Worm (Caenorhabditis elegans): Measurements from ENCODE around the gene mtss-1.

The mtss-1 gene

ce11 chrIII:8785426-8785825 lies 17.3 kb downstream of the mtss-1 start (continued):
- no peak for TF ChIP-seq unc-39 (tag; optimal IDR thresholded peaks at IDR 0.05)
- TF ChIP-seq egl-43 (GFP tag; IDR thresholded peaks at IDR 0.05): 0 out of 2 replicates have a peak, but pooled peaks have one; percentile 62
- TF ChIP-seq dmd-6 (GFP tag; IDR thresholded peaks at IDR 0.05): peak; percentile 81
- no peak for TF ChIP-seq ceh-62 (tag; optimal IDR thresholded peaks at IDR 0.05)
- TF ChIP-seq nhr-11 (tag; optimal IDR thresholded peaks at IDR 0.05): peak; percentile 64
- TF ChIP-seq nhr-6 (tag; optimal IDR thresholded peaks at IDR 0.05): no peak
- TF ChIP-seq mdl-1 (tag; optimal IDR thresholded peaks at IDR 0.05): peak; percentile 2 to 95
- peak; percentile 56 for TF ChIP-seq hmg-1.1 (GFP tag; IDR thresholded peaks at IDR 0.05)
- TF ChIP-seq zfp-2 (tag; optimal IDR thresholded peaks at IDR 0.05): no peak
- no peak for TF ChIP-seq mxl-2 (GFP tag; conservative IDR thresholded peaks at IDR 0.05)
- no peak for TF ChIP-seq nhr-42 (GFP tag; IDR thresholded peaks at IDR 0.05)
- TF ChIP-seq arid-1 (GFP tag; conservative IDR thresholded peaks at IDR 0.05): no peak
- TF ChIP-seq nhr-48 (tag; optimal IDR thresholded peaks at IDR 0.05): no peak
- no peak for TF ChIP-seq jun-1 (tag; optimal IDR thresholded peaks at IDR 0.05)
- TF ChIP-seq snpc-1.2 (GFP tag; IDR thresholded peaks at IDR 0.05): no peak
- peak; percentile 92 for TF ChIP-seq hlh-30 (tag; optimal IDR thresholded peaks at IDR 0.05; ENCODE audit: insufficient read depth)
- peak; percentile 63 for TF ChIP-seq dve-1 (tag; optimal IDR thresholded peaks at IDR 0.05; ENCODE audit: insufficient read depth)
- TF ChIP-seq dpl-1 (GFP tag; optimal IDR thresholded peaks at IDR 0.05): peak; percentile 31
- TF ChIP-seq unc-130 (GFP tag; optimal IDR thresholded peaks at IDR 0.05): no peak
- no peak for TF ChIP-seq tag-97 (GFP tag; IDR thresholded peaks at IDR 0.05)
- TF ChIP-seq lsy-2 (tag; optimal IDR thresholded peaks at IDR 0.05): peak in 1 of 2 experiments; percentile 63
- no peak for TF ChIP-seq mdt-29 (GFP tag; IDR thresholded peaks at IDR 0.05)
- no peak for TF ChIP-seq zip-11 (GFP tag; IDR thresholded peaks at IDR 0.05)
- TF ChIP-seq hlh-11 (tag; optimal IDR thresholded peaks at IDR 0.05): peak; percentile 86
- TF ChIP-seq ztf-7 (tag; optimal IDR thresholded peaks at IDR 0.05): no peak
- TF ChIP-seq daf-19 (GFP tag; conservative IDR thresholded peaks at IDR 0.05): no peak
- no peak for TF ChIP-seq nhr-111 (GFP tag; optimal IDR thresholded peaks at IDR 0.05)
- TF ChIP-seq rbr-2 (tag; optimal IDR thresholded peaks at IDR 0.05): peak; percentile 38
- TF ChIP-seq php-3 (GFP tag; IDR thresholded peaks at IDR 0.05): no peak
- peak; percentile 47 for TF ChIP-seq mxl-3 (GFP tag; optimal IDR thresholded peaks at IDR 0.05)
- TF ChIP-seq nhr-237 (tag; optimal IDR thresholded peaks at IDR 0.05): no peak
- no peak for TF ChIP-seq D1046.2 (GFP tag; IDR thresholded peaks at IDR 0.05)
- no peak for TF ChIP-seq ZK337.2 (GFP tag; IDR thresholded peaks at IDR 0.05)
- peak; percentile 75 for TF ChIP-seq saeg-2 (GFP tag; IDR thresholded peaks at IDR 0.05)
- TF ChIP-seq duxl-1 (tag; optimal IDR thresholded peaks at IDR 0.05; ENCODE audit: poor library complexity): peak; percentile 22
- TF ChIP-seq lin-15B (tag; optimal IDR thresholded peaks at IDR 0.05): no peak
- no peak for TF ChIP-seq zfp-3 (GFP tag; conservative IDR thresholded peaks at IDR 0.05)
- 0 out of 2 replicates have a peak, but pooled peaks have one; percentile 10 for TF ChIP-seq vab-7 (GFP tag; IDR thresholded peaks at IDR 0.05)
- no peak for TF ChIP-seq pqm-1 (tag; optimal IDR thresholded peaks at IDR 0.05)
- no peak for TF ChIP-seq sdz-12 (GFP tag; optimal IDR thresholded peaks at IDR 0.05)
- no peak for TF ChIP-seq madf-5 (GFP tag; IDR thresholded peaks at IDR 0.05)
- no peak for TF ChIP-seq ama-1 (optimal IDR thresholded peaks at IDR 0.05)

- no peak for TF ChIP-seq hlh-11 (tag; optimal IDR thresholded peaks at IDR 0.05)
- TF ChIP-seq Y105C5A.15 (GFP tag; IDR thresholded peaks at IDR 0.05): no peak
- no peak for TF ChIP-seq mdt-29 (GFP tag; IDR thresholded peaks at IDR 0.05)
- no peak for TF ChIP-seq T26A8.4 (GFP tag; IDR thresholded peaks at IDR 0.05)
These were observed 18.0 kb downstream of the mtss-1 start, which contains the start of gene K02D10.8 for ce11 chrIII:8786077-8786476. K02D10.8 (plus strand) TSS chrIII:8786377.
